Worm (Caenorhabditis elegans): Measurements from ENCODE around the gene F31D5.1.

DNA sequence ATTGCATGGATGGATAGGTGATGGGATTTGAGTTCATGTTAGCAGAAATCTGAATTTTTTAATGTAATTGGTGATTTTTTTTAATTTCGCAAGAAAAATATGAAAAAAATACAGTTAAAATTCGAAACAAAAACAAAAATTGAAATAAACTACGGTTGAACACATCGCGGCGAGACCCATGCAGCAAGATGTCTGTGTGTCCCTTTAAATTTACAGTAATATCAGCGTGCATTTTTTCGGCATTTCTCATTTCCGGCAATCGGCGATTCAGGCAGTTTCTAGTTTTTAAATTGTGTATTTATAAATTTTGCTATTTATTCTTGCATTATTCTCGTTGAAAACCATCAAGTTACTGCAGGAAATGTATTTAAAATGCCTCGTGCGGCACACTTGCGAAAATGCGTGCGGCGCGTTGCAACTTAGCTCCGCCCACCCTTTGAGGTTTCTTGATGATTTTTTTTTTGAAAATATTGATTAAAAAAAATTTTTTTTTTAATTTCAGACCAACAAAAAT is 18.6 kb downstream of the F31D5.1 start, which contains the start of the genes fbxc-44 and C16A11.2:
- TF ChIP-seq B0310.2 (tag; optimal IDR thresholded peaks at IDR 0.05) (peak; percentile 17), scrt-1 (GFP tag; IDR thresholded peaks at IDR 0.05) (peak; percentile 76), tbx-37 (GFP tag; conservative IDR thresholded peaks at IDR 0.05) (peak; percentile 74), ama-1 (optimal IDR thresholded peaks at IDR 0.05) (no peak), pes-1 (GFP tag; IDR thresholded peaks at IDR 0.05) (peak; percentile 88)
